Fruit fly (Drosophila melanogaster): ENCODE data around the gene CG43740.

Gene CG43740

DNA sequence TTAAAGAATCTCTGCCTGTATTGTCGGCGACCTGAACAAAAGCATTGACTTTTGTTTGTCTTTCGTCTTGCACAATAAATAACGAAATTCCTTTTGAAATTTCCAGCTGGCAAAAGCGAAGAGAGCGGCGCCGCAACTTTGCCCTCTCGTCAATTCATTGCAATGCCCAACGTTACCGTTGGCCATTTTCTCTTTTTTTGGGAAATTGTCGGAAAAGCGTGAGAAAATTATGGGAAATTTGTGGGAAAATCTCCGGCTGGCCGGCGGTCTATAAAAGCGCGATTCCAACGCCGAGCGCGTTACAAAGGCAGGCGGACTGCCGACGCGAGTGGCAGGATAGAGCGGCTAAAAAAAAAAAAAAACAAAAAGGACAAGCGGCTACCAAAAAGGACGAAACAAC lies at the start of gene CG43740:
CG43740 (plus strand) TSS at position 301 of the 400 bp plus-strand sequence.
- no peak for TF ChIP-seq CG17801 (GFP tag; optimal IDR thresholded peaks at IDR 0.05; ENCODE audit: partially characterized antibody)

DNA sequence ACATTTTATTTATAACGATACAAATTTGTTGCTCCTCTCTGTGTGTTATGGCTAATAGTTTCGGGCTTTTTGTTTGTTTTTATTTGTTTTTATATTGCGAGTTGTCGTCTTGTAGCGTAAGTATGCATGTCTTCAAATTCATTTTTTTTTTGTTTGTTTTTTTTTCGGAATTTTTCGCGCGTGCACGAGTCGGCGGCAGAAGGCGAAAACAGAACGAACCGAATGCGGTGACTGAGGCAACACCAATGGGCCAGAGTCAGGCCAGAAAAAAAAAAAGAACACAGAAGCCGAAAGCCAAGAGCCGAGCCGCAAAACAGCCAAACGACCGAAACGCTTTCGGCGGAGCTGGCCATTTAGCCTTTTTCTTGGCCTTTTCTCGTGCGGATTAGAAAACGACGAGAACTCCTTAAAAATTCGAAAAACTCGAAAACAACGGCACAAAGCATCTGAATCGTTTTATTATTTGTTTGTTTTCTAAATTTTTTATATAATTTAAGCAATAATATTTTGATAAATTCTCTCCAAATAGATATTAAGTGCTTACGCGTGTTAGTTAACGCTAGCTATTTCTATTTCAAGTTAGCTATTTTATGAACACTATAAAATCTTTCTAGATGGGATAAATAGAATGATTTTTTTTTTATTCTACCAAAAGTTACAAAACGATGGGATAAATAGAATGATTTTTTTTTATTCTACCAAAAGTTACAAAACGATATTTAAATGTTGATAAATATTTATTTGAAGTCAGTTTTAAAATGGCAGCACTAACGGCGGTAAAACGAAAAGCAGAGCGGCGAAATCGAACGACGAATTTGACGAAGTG lies 43.3 kb upstream of the CG43740 start:
- TF ChIP-seq CG17801 (GFP tag; optimal IDR thresholded peaks at IDR 0.05; ENCODE audit: partially characterized antibody): no peak

DNA sequence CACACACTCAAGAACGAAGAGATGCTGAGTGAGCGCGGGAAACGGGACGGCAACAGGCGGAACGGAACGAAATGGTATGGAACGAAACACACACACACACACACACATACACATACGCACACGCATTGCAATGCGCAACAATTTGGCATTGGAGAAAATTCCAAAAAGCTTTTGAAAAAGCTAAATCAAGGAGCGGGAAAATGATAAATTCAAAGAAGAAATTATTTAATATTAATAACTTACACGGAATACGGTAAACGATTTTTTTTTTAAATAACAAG lies 42.8 kb upstream of the CG43740 start:
- no peak for TF ChIP-seq CG17801 (GFP tag; optimal IDR thresholded peaks at IDR 0.05; ENCODE audit: partially characterized antibody)

DNA sequence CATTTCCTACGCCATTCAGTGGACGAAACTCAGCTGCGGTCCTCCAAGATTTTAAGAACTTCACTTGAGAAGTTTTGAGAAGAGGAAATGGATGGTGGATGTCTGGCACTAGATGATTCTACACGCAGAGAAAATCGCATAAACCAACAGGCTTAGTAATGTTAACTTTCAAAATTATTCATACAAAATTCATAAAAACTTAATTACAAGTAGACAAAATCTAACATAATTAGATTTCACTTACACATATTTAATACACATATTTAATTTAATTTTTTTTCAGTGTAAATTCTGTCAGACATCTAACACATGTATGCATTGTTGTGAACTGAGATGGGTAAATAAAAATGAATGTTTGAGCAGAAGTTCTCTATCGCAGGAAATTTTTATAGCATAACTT lies 33.3 kb upstream of the CG43740 start:
- TF ChIP-seq CG17801 (GFP tag; optimal IDR thresholded peaks at IDR 0.05; ENCODE audit: partially characterized antibody): no peak

DNA sequence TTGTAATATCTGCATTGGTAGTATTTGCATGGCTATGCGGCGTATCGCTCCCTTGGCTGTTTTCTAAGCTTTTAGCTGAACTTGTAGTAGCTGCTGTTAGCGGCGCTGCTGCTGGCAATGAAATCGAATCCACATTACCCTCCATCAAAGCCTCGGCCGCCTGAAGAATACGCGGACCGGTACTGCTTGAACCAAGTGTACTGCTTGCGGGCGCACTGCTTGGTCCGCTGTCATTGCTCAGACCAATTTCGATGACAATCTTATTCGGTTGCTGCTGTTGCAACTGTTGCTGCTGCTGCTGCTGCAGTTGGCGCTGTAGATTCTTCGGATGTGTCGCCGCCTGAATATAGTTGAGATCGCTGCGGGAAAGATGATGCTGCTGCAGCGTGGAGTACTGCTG lies 25.5 kb upstream of the CG43740 start:
- TF ChIP-seq CG17801 (GFP tag; optimal IDR thresholded peaks at IDR 0.05; ENCODE audit: partially characterized antibody): no peak

DNA sequence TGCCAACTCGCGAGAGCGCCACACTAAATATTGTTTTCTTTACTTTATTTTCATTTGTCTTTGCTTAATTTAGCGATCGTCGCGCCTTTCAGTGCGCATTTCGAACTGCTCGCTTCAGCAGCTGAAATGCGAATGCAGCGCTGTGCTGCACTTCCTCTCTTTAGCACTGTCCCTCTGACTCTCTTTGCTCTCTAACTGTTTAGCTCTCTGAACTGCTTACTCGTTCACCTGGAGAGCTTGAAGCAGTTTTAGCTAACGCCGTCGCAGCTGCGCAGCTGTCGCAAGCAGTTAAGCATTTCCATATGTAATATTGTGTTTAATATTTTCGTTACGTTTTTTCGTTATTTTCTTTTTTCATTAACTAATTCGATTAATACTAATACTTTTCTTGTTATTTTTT lies 24.5 kb upstream of the CG43740 start:
- no peak for TF ChIP-seq CG17801 (GFP tag; optimal IDR thresholded peaks at IDR 0.05; ENCODE audit: partially characterized antibody)

DNA sequence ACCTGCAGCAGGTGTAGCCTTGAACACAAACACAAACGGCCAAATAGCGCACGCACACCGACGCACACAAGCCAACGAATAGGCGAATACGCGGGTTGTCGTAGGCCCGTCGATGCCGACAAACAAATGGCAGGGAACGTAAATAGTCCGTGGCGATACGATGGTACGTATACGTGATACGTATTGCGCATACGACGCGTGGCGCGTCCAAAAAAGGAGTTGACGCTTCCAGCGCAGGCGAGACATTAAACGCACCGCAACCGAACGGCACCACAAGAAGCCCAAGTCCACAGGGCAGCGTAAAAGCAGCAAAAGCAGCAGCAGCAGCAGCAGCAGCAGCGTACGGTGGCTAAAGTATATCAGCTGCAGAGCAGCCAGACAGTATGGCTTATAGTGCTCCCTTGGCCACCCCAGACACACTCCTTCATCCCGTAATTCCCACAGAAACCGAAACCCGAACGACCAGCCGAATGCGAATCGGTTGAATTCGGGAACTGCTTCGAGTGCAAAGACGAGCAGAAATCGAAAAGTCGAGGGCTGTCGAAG lies 15.0 kb upstream of the CG43740 start:
- TF ChIP-seq CG17801 (GFP tag; optimal IDR thresholded peaks at IDR 0.05; ENCODE audit: partially characterized antibody): no peak

DNA sequence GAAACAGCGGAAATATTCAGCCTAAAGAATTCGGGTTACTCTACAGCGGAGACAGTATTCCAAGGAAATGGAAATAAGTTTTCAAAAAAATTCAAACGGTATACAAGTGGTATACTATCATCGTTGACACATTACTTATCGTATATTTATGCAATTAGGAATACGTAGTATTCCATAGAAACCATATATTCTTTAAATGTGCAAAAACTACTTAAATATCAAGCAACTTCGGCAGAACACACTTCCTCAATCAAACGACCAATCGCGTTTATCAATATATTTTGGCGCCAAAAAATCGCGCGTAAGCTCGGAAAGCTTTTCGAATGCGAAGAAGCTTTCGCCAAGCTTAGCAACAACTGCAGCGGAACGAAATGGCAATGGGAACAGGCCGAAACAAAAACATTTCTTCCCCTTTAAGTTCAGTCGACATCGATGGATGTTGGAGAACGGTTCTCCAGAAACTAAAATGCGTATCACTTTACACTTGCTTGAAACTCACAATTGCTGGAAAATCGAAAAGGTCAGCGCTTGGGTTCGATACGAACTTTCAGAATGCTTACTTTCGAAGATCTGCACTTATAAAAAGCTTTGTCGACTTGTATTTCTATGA lies 14.4 kb upstream of the CG43740 start:
- TF ChIP-seq CG17801 (GFP tag; optimal IDR thresholded peaks at IDR 0.05; ENCODE audit: partially characterized antibody): peak; percentile 39

DNA sequence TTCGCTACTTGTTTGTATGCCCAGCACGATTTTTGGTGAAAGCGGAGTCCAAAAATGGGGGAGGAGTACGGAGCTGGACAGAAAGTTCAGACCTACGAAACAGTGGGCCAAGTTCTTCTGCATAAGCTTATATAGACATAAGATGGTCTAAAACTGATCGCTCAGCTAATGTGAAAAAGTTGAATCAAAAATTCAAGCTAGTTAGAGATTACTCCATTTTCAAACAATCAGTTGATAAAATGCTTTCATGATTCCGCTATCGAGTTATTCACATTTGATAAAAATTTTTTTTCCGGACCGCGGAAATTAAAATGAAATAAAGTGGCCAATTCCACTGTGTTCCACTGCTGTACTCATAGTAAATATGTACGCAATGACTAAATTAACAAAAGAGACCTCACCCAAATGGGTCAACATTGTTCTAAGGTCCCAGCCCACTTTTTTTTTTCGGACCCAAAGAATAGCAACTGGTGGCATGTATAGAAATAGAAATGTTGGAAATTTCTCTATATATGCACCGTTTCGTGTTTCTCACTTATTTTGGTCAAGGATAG lies 12.9 kb upstream of the CG43740 start:
- no peak for TF ChIP-seq CG17801 (GFP tag; optimal IDR thresholded peaks at IDR 0.05; ENCODE audit: partially characterized antibody)

DNA sequence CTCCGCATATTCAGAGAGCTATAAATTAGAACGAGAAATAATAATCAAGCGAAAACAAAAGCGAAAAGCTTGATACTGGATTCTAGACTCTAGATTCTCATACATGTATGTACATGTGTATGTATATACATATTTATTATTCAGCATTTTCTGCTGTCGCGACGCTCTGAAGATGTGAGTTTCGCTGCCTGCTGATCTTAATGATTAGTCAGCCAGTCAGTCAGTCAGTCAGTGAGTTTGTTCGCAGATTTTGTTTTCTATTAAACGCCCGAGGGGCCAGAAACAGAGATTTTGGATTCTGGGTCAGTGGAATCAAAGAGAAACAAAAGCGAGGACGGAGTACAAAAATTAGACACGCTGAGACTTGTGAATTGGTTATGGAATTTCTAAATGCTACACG lies 11.2 kb upstream of the CG43740 start:
- no peak for TF ChIP-seq CG17801 (GFP tag; optimal IDR thresholded peaks at IDR 0.05; ENCODE audit: partially characterized antibody)

DNA sequence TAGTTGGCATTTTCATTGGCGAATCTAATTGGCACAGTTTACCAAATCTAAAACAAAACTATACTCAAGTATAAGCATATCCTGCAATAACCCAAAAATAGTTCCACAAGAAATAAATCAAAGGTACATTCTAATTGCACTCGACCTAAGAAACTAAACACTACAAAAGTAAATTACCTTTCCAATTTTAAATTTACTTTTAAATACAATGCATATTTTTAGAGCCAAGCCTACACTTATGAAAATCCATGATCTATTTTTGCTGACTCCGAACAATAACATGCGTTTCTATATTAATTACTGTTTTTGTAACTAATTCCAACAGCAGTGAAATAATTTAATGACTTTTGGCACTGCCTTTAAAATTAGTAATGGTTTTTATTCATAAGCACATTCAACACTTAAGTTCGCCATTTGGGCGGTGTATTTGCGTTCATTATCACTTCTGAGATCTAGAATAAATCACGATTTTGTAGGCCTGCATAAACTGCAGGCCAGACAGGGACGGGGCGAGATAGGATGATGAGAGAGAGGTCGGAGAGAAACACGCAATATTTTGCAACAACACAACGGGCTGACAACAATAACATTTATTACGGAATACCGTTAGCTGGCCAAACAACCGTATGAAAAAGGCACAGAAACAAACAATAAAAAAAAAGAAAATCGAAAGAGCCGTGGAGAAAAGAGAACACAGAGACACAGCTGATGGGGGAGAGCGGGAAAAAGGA lies 8.5 kb upstream of the CG43740 start:
- no peak for TF ChIP-seq CG17801 (GFP tag; optimal IDR thresholded peaks at IDR 0.05; ENCODE audit: partially characterized antibody)

DNA sequence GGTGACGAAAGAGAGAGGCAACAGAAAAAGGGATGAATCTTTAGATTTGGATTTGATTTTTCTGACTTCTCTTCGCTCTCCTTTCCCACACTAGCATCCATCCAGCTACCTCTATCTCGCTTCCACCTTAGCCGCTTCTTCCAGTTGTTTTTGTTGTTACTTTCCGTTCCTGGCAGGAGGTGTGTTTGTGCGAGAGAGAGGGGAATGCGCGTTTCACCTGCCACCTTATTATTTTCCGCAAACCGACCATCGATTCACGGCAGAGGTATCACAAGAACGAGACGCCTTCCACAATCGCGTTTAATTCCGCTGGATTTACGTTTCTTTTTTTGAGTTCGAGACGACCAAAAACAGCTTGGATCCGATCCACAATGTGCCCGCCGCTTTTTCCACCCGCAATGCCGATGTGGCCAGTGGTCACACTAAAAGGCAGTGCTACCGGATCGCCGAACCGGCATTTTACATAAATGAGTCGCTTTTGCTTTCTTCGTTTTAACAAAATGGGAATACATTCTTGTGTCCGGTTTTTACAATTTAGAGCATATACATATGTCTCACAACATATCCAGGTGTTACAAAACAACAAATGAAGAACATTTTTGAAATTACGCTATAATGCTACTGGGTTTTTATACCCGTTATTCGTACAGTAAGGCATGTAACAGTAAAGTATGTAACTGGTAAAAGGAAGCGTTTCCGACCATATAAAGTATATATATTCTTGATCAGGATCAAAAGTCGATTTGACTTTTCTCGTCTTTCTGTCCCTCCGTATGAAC lies 7.7 kb upstream of the CG43740 start, which contains the start of gene alpha-Man-Ia:
alpha-Man-Ia (minus strand) TSS at position 392 of the 779 bp plus-strand sequence.
- TF ChIP-seq CG17801 (GFP tag; optimal IDR thresholded peaks at IDR 0.05; ENCODE audit: partially characterized antibody): no peak

DNA sequence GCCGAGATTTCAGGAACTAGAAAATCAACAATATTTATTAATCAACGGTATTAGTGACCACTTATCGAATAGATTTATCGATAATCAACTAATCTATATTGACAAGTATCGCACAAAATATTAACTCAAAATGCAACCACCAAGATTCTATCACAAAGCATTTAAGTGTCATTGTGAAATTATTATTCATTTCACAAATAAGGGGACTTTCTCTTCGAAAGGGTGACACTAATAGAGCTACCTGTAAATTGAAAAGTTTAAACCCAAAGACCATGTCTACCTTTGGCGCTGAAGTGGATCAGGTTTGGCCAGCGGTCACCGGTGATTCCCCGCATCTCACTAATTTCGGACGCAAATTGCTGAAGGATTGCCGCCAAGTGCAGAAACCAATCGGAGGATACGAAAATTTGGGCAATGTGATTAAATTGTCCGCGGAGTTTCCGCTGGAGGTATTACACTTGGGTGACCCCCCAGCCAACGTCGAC lies 7.1 kb upstream of the CG43740 start, which contains the start of gene CG2909:
CG2909 (plus strand) TSS at position 119 of the 485 bp plus-strand sequence.
- TF ChIP-seq CG17801 (GFP tag; optimal IDR thresholded peaks at IDR 0.05; ENCODE audit: partially characterized antibody): no peak

DNA sequence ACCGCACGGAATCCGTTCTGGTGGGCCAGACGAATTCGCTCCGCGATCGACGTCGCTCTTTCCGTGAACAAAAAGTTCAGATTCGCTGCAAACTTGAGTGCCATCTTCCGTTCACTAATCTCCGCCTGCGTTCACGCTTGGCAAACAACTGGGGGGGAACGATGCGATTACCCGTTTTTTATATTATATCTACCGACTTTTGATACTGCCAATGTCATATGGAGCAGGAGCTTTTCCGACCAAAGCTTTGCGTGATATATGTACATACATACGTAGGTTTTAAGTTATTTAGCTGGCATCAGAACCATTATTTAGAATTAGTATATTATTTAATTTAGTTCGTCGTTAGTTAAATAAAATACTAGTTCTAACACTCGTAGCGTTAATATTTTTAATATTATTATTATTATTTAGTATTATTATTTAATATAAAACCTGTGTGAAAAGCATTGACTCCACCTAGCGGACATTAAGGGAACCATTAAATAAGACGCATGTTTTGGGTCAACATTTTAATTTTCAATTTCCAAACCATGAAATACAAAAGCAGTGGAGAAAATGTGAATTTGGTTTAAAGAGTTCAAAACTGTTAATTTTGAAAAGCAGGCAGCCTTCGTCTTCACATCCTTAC lies 3.7 kb upstream of the CG43740 start, which contains the start of gene Gip:
Gip (minus strand) TSS at position 214 of the 631 bp plus-strand sequence.
- peak; percentile 81 for TF ChIP-seq CG17801 (GFP tag; optimal IDR thresholded peaks at IDR 0.05; ENCODE audit: partially characterized antibody)
